Worm (Caenorhabditis elegans): ENCODE data around the gene aip-1.

DNA sequence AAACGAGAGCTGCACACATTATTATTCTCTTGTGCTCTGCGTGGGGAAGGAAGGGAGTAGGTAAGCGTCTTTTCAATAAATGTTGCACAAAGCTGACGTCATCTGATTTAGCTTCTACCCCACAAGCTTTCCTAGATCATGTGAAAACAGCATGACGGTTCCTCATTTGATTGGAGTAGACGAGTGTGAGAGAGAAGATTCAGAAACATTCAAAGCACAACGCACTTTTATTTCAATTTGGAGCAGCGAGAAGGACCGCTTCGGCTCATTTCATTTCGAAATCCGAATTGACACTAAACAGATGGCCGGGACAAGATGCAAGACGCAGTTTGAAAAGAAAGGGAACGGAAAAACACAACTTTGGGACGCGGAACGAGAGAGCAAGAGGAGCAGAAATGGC is 7.8 kb upstream of the aip-1 start:
- TF ChIP-seq mdl-1 (tag; optimal IDR thresholded peaks at IDR 0.05) = no peak
- no peak for TF ChIP-seq ceh-16 (tag; optimal IDR thresholded peaks at IDR 0.05)
- TF ChIP-seq ama-1 (optimal IDR thresholded peaks at IDR 0.05) = no peak
- TF ChIP-seq lin-39 (tag; optimal IDR thresholded peaks at IDR 0.05) = no peak
- no peak for TF ChIP-seq aly-2 (tag; optimal IDR thresholded peaks at IDR 0.05)
- no peak for TF ChIP-seq ztf-11 (tag; optimal IDR thresholded peaks at IDR 0.05)
- no peak for TF ChIP-seq snpc-4 (tag; optimal IDR thresholded peaks at IDR 0.05)
- TF ChIP-seq peb-1 (tag; optimal IDR thresholded peaks at IDR 0.05) = no peak
- TF ChIP-seq nhr-237 (tag; optimal IDR thresholded peaks at IDR 0.05) = no peak
- TF ChIP-seq fos-1 (tag; optimal IDR thresholded peaks at IDR 0.05) = no peak
- TF ChIP-seq nhr-77 (tag; optimal IDR thresholded peaks at IDR 0.05) = no peak

All from whole organism, L2 larva.